Fruit fly (Drosophila melanogaster) whole organism, embryonic: ENCODE data around the gene Trim9.

Experiments
- Awh ChIP-seq: fragments of 200-800 bp; sonication (Bioruptor generic); IDR thresholded peaks from 2 replicates; pipeline ENCODE4, ENCODE4 v1.3.6; 2022; ENCODE audit warnings: missing biosample characterization, missing genetic modification characterization
- BtbVII ChIP-seq: fragments of 200-800 bp; sonication (Bioruptor generic); optimal IDR thresholded peaks from 3 replicates; lab custom pipeline; 2017; ENCODE audit warnings: missing biosample characterization, mild to moderate bottlenecking, missing genetic modification characterization
- Bteb2 ChIP-seq: fragments of 200-800 bp; sonication (Bioruptor generic); optimal IDR thresholded peaks from 2 replicates; lab custom pipeline; 2016; ENCODE audit warnings: missing biosample characterization, missing genetic modification characterization
- CG12219 ChIP-seq: fragments of 200-800 bp; sonication (Bioruptor generic); optimal IDR thresholded peaks from 3 replicates; lab custom pipeline; 2018; ENCODE audit warnings: missing biosample characterization, mild to moderate bottlenecking, missing genetic modification characterization
- CG13624 ChIP-seq: fragments of 200-800 bp; sonication (Bioruptor generic); optimal IDR thresholded peaks from 2 replicates; lab custom pipeline; 2016; ENCODE audit warnings: missing biosample characterization, missing genetic modification characterization
- CG1603 ChIP-seq: fragments of 200-800 bp; sonication (Bioruptor generic); optimal IDR thresholded peaks from 2 replicates; lab custom pipeline; 2019; ENCODE audit warnings: missing biosample characterization, mild to moderate bottlenecking, missing genetic modification characterization, moderate library complexity
- CG17612 ChIP-seq: fragments of 200-800 bp; sonication (Bioruptor generic); IDR thresholded peaks from 2 replicates; pipeline ENCODE4 v1.3.6; 2022; ENCODE audit warnings: missing biosample characterization, missing genetic modification characterization
- CG1792 ChIP-seq: fragments of 200-800 bp; sonication (Bioruptor generic); optimal IDR thresholded peaks from 2 replicates; lab custom pipeline; 2016; ENCODE audit warnings: missing biosample characterization, missing genetic modification characterization
- CG2116 ChIP-seq: fragments of 200-800 bp; sonication (Bioruptor generic); optimal IDR thresholded peaks from 3 replicates; lab custom pipeline; 2018; ENCODE audit warnings: missing biosample characterization, mild to moderate bottlenecking, missing genetic modification characterization
- CG31441 ChIP-seq: fragments of 200-800 bp; sonication (Bioruptor generic); IDR thresholded peaks from 2 replicates; pipeline ENCODE4 v1.3.6; 2022; ENCODE audit warnings: missing biosample characterization, missing genetic modification characterization
- CG3163 ChIP-seq: fragments of 200-800 bp; sonication (Bioruptor generic); optimal IDR thresholded peaks from 3 replicates; lab custom pipeline; 2016; ENCODE audit warnings: missing biosample characterization, missing genetic modification characterization
- CG32767 ChIP-seq: fragments of 200-800 bp; sonication (Bioruptor generic); IDR thresholded peaks from 2 replicates; pipeline ENCODE4 v1.3.6; 2022; ENCODE audit warnings: missing biosample characterization, missing genetic modification characterization
- CG33213 ChIP-seq: fragments of 200-800 bp; sonication (Bioruptor generic); optimal IDR thresholded peaks from 3 replicates; lab custom pipeline; 2016; ENCODE audit warnings: missing biosample characterization, missing genetic modification characterization
- CG4424 ChIP-seq: fragments of 200-800 bp; sonication (Bioruptor generic); optimal IDR thresholded peaks from 3 replicates; lab custom pipeline; 2016; ENCODE audit warnings: missing biosample characterization, missing genetic modification characterization
- CG5245 ChIP-seq: fragments of 200-800 bp; sonication (Bioruptor generic); optimal IDR thresholded peaks from 3 replicates; lab custom pipeline; 2016; ENCODE audit warnings: missing biosample characterization, missing genetic modification characterization
- CG6654 ChIP-seq: fragments of 200-800 bp; sonication (Bioruptor generic); optimal IDR thresholded peaks from 2 replicates; lab custom pipeline; 2017; ENCODE audit warnings: missing biosample characterization, mild to moderate bottlenecking, missing genetic modification characterization
- CG7745 ChIP-seq: fragments of 200-800 bp; sonication (Bioruptor generic); optimal IDR thresholded peaks from 2 replicates; lab custom pipeline; 2018; ENCODE audit warnings: missing biosample characterization, mild to moderate bottlenecking, missing genetic modification characterization, moderate library complexity
- CoRest ChIP-seq: fragments of 200-800 bp; sonication (Bioruptor generic); optimal IDR thresholded peaks from 3 replicates; lab custom pipeline; 2018; ENCODE audit warnings: missing biosample characterization, mild to moderate bottlenecking, missing genetic modification characterization, moderate library complexity
- Dp ChIP-seq: fragments of 200-800 bp; sonication (Bioruptor generic); optimal IDR thresholded peaks from 2 replicates; lab custom pipeline; 2018; ENCODE audit warnings: missing biosample characterization, mild to moderate bottlenecking, missing genetic modification characterization, moderate library complexity
- Drgx ChIP-seq: fragments of 200-800 bp; sonication (Bioruptor generic); IDR thresholded peaks from 2 replicates; pipeline ENCODE4 v1.3.6; 2022; ENCODE audit warnings: missing biosample characterization, missing genetic modification characterization
- Lim3 ChIP-seq: fragments of 200-800 bp; sonication (Bioruptor generic); IDR thresholded peaks from 2 replicates; pipeline ENCODE4 v1.3.6; 2022; ENCODE audit warnings: missing biosample characterization, missing genetic modification characterization
- MBD-R2 ChIP-seq: fragments of 200-800 bp; sonication (Bioruptor generic); IDR thresholded peaks from 2 replicates; pipeline ENCODE4 v1.3.6; 2022; ENCODE audit warnings: missing biosample characterization, missing genetic modification characterization
- Max ChIP-seq: fragments of 200-800 bp; sonication (Bioruptor generic); optimal IDR thresholded peaks from 2 replicates; lab custom pipeline; 2016; ENCODE audit warnings: missing biosample characterization, mild to moderate bottlenecking, missing genetic modification characterization
- NK7.1 ChIP-seq: fragments of 200-800 bp; sonication (Bioruptor generic); optimal IDR thresholded peaks from 3 replicates; lab custom pipeline; 2016; ENCODE audit warnings: missing biosample characterization, missing genetic modification characterization
- Nf-YC ChIP-seq: fragments of 200-800 bp; optimal IDR thresholded peaks from 3 replicates; lab custom pipeline; 2019; ENCODE audit warnings: missing biosample characterization, mild to moderate bottlenecking, missing genetic modification characterization, moderate library complexity
- Optix ChIP-seq: fragments of 200-800 bp; sonication (Bioruptor generic); IDR thresholded peaks from 3 replicates; pipeline ENCODE4 v1.3.6; 2022; ENCODE audit warnings: missing biosample characterization, missing genetic modification characterization
- Scr ChIP-seq: fragments of 200-800 bp; sonication (Bioruptor generic); IDR thresholded peaks from 2 replicates; pipeline ENCODE4 v1.3.6; 2022; ENCODE audit warnings: missing biosample characterization, missing genetic modification characterization; ENCODE audit not compliant: partially characterized antibody
- Ssrp ChIP-seq: fragments of 200-800 bp; sonication (Bioruptor generic); optimal IDR thresholded peaks from 2 replicates; lab custom pipeline; 2018; ENCODE audit warnings: missing biosample characterization, mild to moderate bottlenecking, missing genetic modification characterization, moderate library complexity
- Stat92E ChIP-seq, 3 experiments: fragments of >200 bp in 2 of 3; fragments of 200-800 bp in 1 of 3; sonication (Bioruptor generic) in 1 of 3; optimal IDR thresholded peaks; 2 replicates each; lab custom pipeline; 2017 to 2019; ENCODE audit warnings: missing biosample characterization in 3 of 3, missing genetic modification characterization in 3 of 3, mild to moderate bottlenecking in 1 of 3, moderate library complexity in 1 of 3
- Taf1 ChIP-seq: fragments of 200-800 bp; sonication (Bioruptor generic); IDR thresholded peaks from 2 replicates; pipeline ENCODE4 v1.3.6; 2022; ENCODE audit warnings: missing biosample characterization, missing genetic modification characterization
- Tbp ChIP-seq: fragments of >200 bp; optimal IDR thresholded peaks from 2 replicates; lab custom pipeline; 2018; ENCODE audit warnings: missing biosample characterization, missing genetic modification characterization
- Xbp1 ChIP-seq: fragments of 200-800 bp; sonication (Bioruptor generic); optimal IDR thresholded peaks from 3 replicates; lab custom pipeline; 2016; ENCODE audit warnings: missing biosample characterization, mild to moderate bottlenecking, missing genetic modification characterization
- amos ChIP-seq: fragments of 200-800 bp; sonication (Bioruptor generic); IDR thresholded peaks from 2 replicates; pipeline ENCODE4 v1.3.6; 2022; ENCODE audit warnings: missing biosample characterization, missing genetic modification characterization; ENCODE audit not compliant: partially characterized antibody
- bcd ChIP-seq: fragments of 200-800 bp; sonication (Bioruptor generic); optimal IDR thresholded peaks from 2 replicates; lab custom pipeline; 2017; ENCODE audit warnings: missing biosample characterization, mild to moderate bottlenecking, missing genetic modification characterization
- dan ChIP-seq: fragments of 200-800 bp; sonication (Bioruptor generic); IDR thresholded peaks from 2 replicates; pipeline ENCODE4 v1.3.6; 2022; ENCODE audit warnings: missing biosample characterization, missing genetic modification characterization
- eyg ChIP-seq: fragments of 200-800 bp; sonication (Bioruptor generic); optimal IDR thresholded peaks from 3 replicates; lab custom pipeline; 2016; ENCODE audit warnings: missing biosample characterization, missing genetic modification characterization
- fd102C ChIP-seq: fragments of 200-800 bp; sonication (Bioruptor generic); optimal IDR thresholded peaks from 2 replicates; lab custom pipeline; 2018; ENCODE audit warnings: missing biosample characterization, mild to moderate bottlenecking, missing genetic modification characterization, moderate library complexity
- fu2 ChIP-seq: fragments of 200-800 bp; sonication (Bioruptor generic); optimal IDR thresholded peaks from 2 replicates; lab custom pipeline; 2016; ENCODE audit warnings: missing biosample characterization, missing genetic modification characterization
- gcm ChIP-seq: fragments of 200-800 bp; sonication (Bioruptor generic); optimal IDR thresholded peaks from 2 replicates; lab custom pipeline; 2019; ENCODE audit warnings: missing biosample characterization, mild to moderate bottlenecking, missing genetic modification characterization, moderate library complexity
- gem ChIP-seq: fragments of 200-800 bp; sonication (Bioruptor generic); optimal IDR thresholded peaks from 2 replicates; lab custom pipeline; 2019; ENCODE audit warnings: missing biosample characterization, mild to moderate bottlenecking, missing genetic modification characterization, moderate library complexity
- ham ChIP-seq: fragments of 200-800 bp; sonication (Bioruptor generic); IDR thresholded peaks from 2 replicates; pipeline ENCODE4 v1.3.6; 2022; ENCODE audit warnings: missing biosample characterization, missing genetic modification characterization
- her ChIP-seq: fragments of 200-800 bp; sonication (Bioruptor generic); optimal IDR thresholded peaks from 2 replicates; lab custom pipeline; 2016; ENCODE audit warnings: missing biosample characterization, missing genetic modification characterization
- jing ChIP-seq: fragments of 200-800 bp; sonication (Bioruptor generic); optimal IDR thresholded peaks from 2 replicates; lab custom pipeline; 2018; ENCODE audit warnings: missing biosample characterization, mild to moderate bottlenecking, missing genetic modification characterization
- ken ChIP-seq: fragments of 200-800 bp; sonication (Bioruptor generic); IDR thresholded peaks from 3 replicates; pipeline ENCODE4 v1.3.6; 2022; ENCODE audit warnings: missing biosample characterization, missing genetic modification characterization
- lbe ChIP-seq: fragments of 200-800 bp; sonication (Bioruptor generic); optimal IDR thresholded peaks from 2 replicates; lab custom pipeline; 2016; ENCODE audit warnings: missing biosample characterization, mild to moderate bottlenecking, missing genetic modification characterization
- pan ChIP-seq, 4 experiments: fragments of >200 bp in 3 of 4; fragments of 200-800 bp in 1 of 4; sonication (Bioruptor generic) in 1 of 4; optimal IDR thresholded peaks in 3 of 4; IDR thresholded peaks in 1 of 4; 2 replicates each; pipeline versions ENCODE4 v1.3.6 to Lab custom; 2017 to 2022; ENCODE audit warnings: missing biosample characterization in 2 of 4, missing genetic modification characterization in 2 of 4, mixed read lengths in 1 of 4
- run ChIP-seq: fragments of 200-800 bp; sonication (Bioruptor generic); optimal IDR thresholded peaks from 3 replicates; lab custom pipeline; 2018; ENCODE audit warnings: missing biosample characterization, mild to moderate bottlenecking, missing genetic modification characterization
- slou ChIP-seq: fragments of 200-800 bp; sonication (Bioruptor generic); optimal IDR thresholded peaks from 3 replicates; lab custom pipeline; 2016; ENCODE audit warnings: missing biosample characterization, missing genetic modification characterization
- slp2 ChIP-seq: fragments of 200-800 bp; sonication (Bioruptor generic); optimal IDR thresholded peaks from 2 replicates; lab custom pipeline; 2016; ENCODE audit warnings: missing biosample characterization, missing genetic modification characterization
- sr ChIP-seq: fragments of 200-800 bp; sonication (Bioruptor generic); IDR thresholded peaks from 3 replicates; pipeline ENCODE4 v1.3.6; 2022; ENCODE audit warnings: missing biosample characterization, missing genetic modification characterization
- tx ChIP-seq: fragments of 200-800 bp; sonication (Bioruptor generic); optimal IDR thresholded peaks from 2 replicates; lab custom pipeline; 2016; ENCODE audit warnings: missing biosample characterization, missing genetic modification characterization

The Trim9 gene

DNA sequence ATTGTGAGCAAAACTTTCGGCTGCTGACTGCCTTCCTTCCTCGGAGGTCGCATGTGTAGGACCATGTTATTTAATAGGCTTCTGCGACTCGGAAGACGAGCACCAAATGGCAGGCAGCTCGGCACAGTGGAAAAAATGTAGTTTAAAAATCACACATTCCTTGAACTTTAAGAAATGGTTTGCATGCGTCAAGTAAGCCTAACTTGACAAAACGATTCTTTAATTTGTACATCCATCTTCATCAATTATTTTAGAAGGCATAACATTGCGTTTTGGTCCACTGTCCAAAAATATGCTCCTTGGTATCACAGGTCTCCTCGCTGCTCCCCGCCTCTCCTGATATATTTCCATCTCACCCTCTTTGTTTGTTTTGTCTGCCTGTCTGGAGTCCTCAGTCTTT lies 21.0 kb downstream of the Trim9 start (continued):
- TF ChIP-seq Ssrp (tag; lab: Kevin White, UChicago) (no peak), CG12219 (GFP tag; lab: Kevin White, UChicago) (peak; percentile 48), fu2 (peak; percentile 13), NK7.1 (peak; percentile 14), CG32767 (no peak), tx (GFP tag; lab: Kevin White, UChicago) (no peak), CoRest (tag; lab: Kevin White, UChicago) (peak; percentile 39), CG2116 (no peak), Bteb2 (GFP tag; lab: Kevin White, UChicago) (no peak), Optix (peak; percentile 72; the same call in 2 of the 3 replicates), slp2 (GFP tag; lab: Kevin White, UChicago) (no peak), run (tag; lab: Kevin White, UChicago) (no peak), gem (peak; percentile 58), MBD-R2 (GFP tag; lab: Robert Waterston, UW) (peak; percentile 41; the same call in 1 of the 2 replicates), slou (peak; percentile 19), eyg (GFP tag; lab: Kevin White, UChicago) (peak; percentile 20), sr (no peak), CG5245 (GFP tag; lab: Kevin White, UChicago) (no peak), amos (GFP tag; lab: Robert Waterston, UW) (no peak), Dp (GFP tag; lab: Kevin White, UChicago) (no peak), Nf-YC (tag; lab: Kevin White, UChicago) (no peak), CG3163 (no peak), CG1603 (peak; percentile 58), CG33213 (no peak), ham (GFP tag; lab: Robert Waterston, UW) (no peak), Xbp1 (GFP tag; lab: Kevin White, UChicago) (peak; percentile 28), lbe (no peak), CG13624 (GFP tag; lab: Kevin White, UChicago) (peak; percentile 44), CG7745 (no peak), fd102C (GFP tag; lab: Kevin White, UChicago) (no peak), bcd (GFP tag; lab: Kevin White, UChicago) (peak; percentile 41), BtbVII (peak; percentile 53), pan (optimal IDR thresholded peaks at IDR 0.05; lab: Kevin White, UChicago) (no peak), pan (GFP tag; optimal IDR thresholded peaks at IDR 0.05 in 1 of 2, IDR thresholded peaks at IDR 0.05 in 1 of 2) (peak in 1 of 2 experiments; percentile 52), CG17612 (GFP tag; lab: Robert Waterston, UW) (no peak), CG4424 (GFP tag; lab: Kevin White, UChicago) (no peak), Max (GFP tag; lab: Kevin White, UChicago) (no peak), Tbp (GFP tag; lab: Kevin White, UChicago) (no peak), Taf1 (GFP tag; lab: Robert Waterston, UW) (peak; percentile 51; the same call in 1 of the 2 replicates), Scr (GFP tag; lab: Robert Waterston, UW) (no peak), ken (GFP tag; lab: Robert Waterston, UW) (peak; percentile 58; the same call in 1 of the 3 replicates), gcm (GFP tag; lab: Kevin White, UChicago) (no peak), CG31441 (0 out of 2 replicates have a peak, but pooled peaks have one; percentile 21), her (GFP tag; lab: Kevin White, UChicago) (peak; percentile 44), CG6654 (GFP tag; lab: Kevin White, UChicago) (no peak), Awh (GFP tag; lab: Robert Waterston, UW) (peak; percentile 53; the same call in 1 of the 2 replicates), Stat92E (GFP tag; optimal IDR thresholded peaks at IDR 0.05; lab: Kevin White, UChicago) (no peak), Lim3 (no peak), jing (GFP tag; lab: Kevin White, UChicago) (no peak), dan (GFP tag; lab: Robert Waterston, UW) (no peak), CG1792 (GFP tag; lab: Kevin White, UChicago) (no peak), Drgx (no peak)
